Worm (Caenorhabditis elegans): ENCODE results near the gene R04F11.2.

DNA sequence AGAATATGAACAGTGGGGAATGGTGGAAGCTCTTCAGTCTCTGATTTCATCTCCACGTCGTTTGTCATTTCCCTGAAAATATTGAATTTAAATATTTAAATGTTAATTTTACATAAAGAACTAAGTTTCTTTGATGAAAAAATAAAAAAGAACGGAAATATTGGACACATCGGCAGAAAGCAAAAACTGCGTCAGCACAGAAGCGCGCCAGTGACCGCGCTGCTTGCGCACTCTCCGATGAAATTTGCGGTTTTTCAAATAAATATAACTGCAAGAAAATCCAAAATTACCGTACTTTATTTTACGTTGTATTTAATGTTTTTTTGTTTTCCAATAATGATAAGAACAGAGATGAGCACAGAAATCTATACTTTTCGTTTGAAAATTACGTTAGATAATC lies 26.6 kb upstream of the R04F11.2 start, which contains the start of the genes srpa-68 and srh-16:
- no peak for TF ChIP-seq hlh-30 (tag; optimal IDR thresholded peaks at IDR 0.05; ENCODE audit: insufficient read depth)
- no peak for TF ChIP-seq fkh-10 (GFP tag; optimal IDR thresholded peaks at IDR 0.05)
- no peak for TF ChIP-seq ets-4 (tag; optimal IDR thresholded peaks at IDR 0.05)
- TF ChIP-seq pat-9 (tag; optimal IDR thresholded peaks at IDR 0.05): peak; percentile 51
- no peak for TF ChIP-seq hlh-6 (tag; optimal IDR thresholded peaks at IDR 0.05)
- peak; percentile 65 for TF ChIP-seq tbx-2 (tag; optimal IDR thresholded peaks at IDR 0.05)
- TF ChIP-seq pqm-1 (tag; optimal IDR thresholded peaks at IDR 0.05): no peak
- TF ChIP-seq ama-1 (optimal IDR thresholded peaks at IDR 0.05): no peak
